Worm (Caenorhabditis elegans): ENCODE measurements around the gene abhd-5.1.

DNA sequence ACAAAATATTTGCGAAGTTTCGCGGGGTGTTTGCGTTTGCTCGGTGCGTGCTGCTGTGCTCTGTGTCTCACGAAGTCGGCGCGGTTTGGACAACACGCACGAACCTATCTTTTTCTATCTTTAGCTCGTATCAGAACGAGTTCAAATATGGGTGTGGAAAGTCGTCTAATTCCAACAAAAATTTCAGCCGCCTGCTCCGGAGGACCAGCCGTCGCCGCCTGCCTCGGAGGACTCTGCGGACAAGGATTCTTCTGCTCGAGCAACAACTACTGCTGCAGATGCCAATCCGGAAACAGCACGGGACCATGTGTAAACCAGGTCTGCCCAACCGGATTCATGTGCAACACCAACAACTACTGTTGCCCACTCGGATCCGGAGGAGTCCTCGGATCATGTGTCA, 45.5 kb upstream of the abhd-5.1 start:
- TF ChIP-seq ceh-13 (GFP tag; optimal IDR thresholded peaks at IDR 0.05) (no peak), tra-4 (tag; optimal IDR thresholded peaks at IDR 0.05) (no peak), ama-1 (optimal IDR thresholded peaks at IDR 0.05) (no peak), pes-1 (GFP tag; IDR thresholded peaks at IDR 0.05) (no peak), hmg-4 (GFP tag; optimal IDR thresholded peaks at IDR 0.05) (no peak), ets-7 (tag; optimal IDR thresholded peaks at IDR 0.05) (no peak), scrt-1 (GFP tag; IDR thresholded peaks at IDR 0.05) (no peak), B0310.2 (tag; optimal IDR thresholded peaks at IDR 0.05) (no peak), flt-1 (GFP tag; IDR thresholded peaks at IDR 0.05) (no peak), F13C5.2 (tag; optimal IDR thresholded peaks at IDR 0.05) (no peak), hnd-1 (tag; optimal IDR thresholded peaks at IDR 0.05) (no peak), ceh-36 (tag; optimal IDR thresholded peaks at IDR 0.05) (no peak), sea-1 (GFP tag; conservative IDR thresholded peaks at IDR 0.05) (no peak), hmbx-1 (tag; optimal IDR thresholded peaks at IDR 0.05) (no peak)

Measured in whole organism, early embryonic.